Worm (Caenorhabditis elegans) whole organism, L1 larva: ENCODE data around the gene F47E1.2.

ENCODE experiments used
- ceh-90 ChIP-seq: sonication (generic microtip); optimal IDR thresholded peaks from 2 replicates; lab custom pipeline; 2016; ENCODE audit warnings: missing genetic modification characterization, missing compliant biosample characterization
- lin-35 ChIP-seq, 2 experiments: fragments of 150-350 bp; optimal IDR thresholded peaks; 2 replicates each; lab custom pipeline; 2014; ENCODE audit warnings: missing biosample characterization in 2 of 2, missing genetic modification characterization in 2 of 2, missing genetic modification reagents in 2 of 2
- nhr-12 ChIP-seq: sonication (generic microtip); optimal IDR thresholded peaks from 2 replicates; lab custom pipeline; 2017; ENCODE audit warnings: missing biosample characterization, missing genetic modification characterization
- skn-1 ChIP-seq: fragments of 150-350 bp; optimal IDR thresholded peaks from 2 replicates; lab custom pipeline; 2014; ENCODE audit warnings: missing biosample characterization, missing genetic modification characterization
- sox-4 ChIP-seq: sonication (generic microtip); optimal IDR thresholded peaks from 2 replicates; lab custom pipeline; 2016; ENCODE audit warnings: missing genetic modification characterization, missing compliant biosample characterization
- vab-15 ChIP-seq: sonication (generic microtip); optimal IDR thresholded peaks from 2 replicates; lab custom pipeline; 2017; ENCODE audit warnings: missing genotype, mild to moderate bottlenecking, missing genetic modification characterization, missing compliant biosample characterization

- TF ChIP-seq ceh-90 (tag; lab: Kevin White, UChicago) (no peak), nhr-12 (tag; lab: Kevin White, UChicago) (no peak), vab-15 (tag; lab: Kevin White, UChicago) (no peak), lin-35 (GFP tag; optimal IDR thresholded peaks at IDR 0.05; lab: Kevin White, UChicago) (no peak), skn-1 (tag; lab: Kevin White, UChicago) (no peak), sox-4 (tag; lab: Kevin White, UChicago) (no peak)
Measured at ce11 chrX:9014451-9014850, 43.0 kb upstream of the F47E1.2 start.
